Worm (Caenorhabditis elegans) whole organism, midembryonic: ENCODE results near the gene dhcr-7.
"Not testable (repeated sequence)": the region's sequence is repeated elsewhere in the genome, so short reads cannot be mapped to it uniquely, and the experiment has no call there.

ENCODE experiments used
- T22C8.4 ChIP-seq: fragments of 200-800 bp; sonication (Bioruptor generic); IDR thresholded peaks from 2 replicates; pipeline ENCODE4 v1.3.6; 2022; ENCODE audit warnings: missing genetic modification characterization, missing compliant biosample characterization
- cog-1 ChIP-seq: sonication (generic microtip); optimal IDR thresholded peaks from 2 replicates; lab custom pipeline; 2016; ENCODE audit warnings: missing genetic modification characterization, missing compliant biosample characterization
- flt-1 ChIP-seq: fragments of 200-800 bp; sonication (Bioruptor generic); IDR thresholded peaks from 2 replicates; pipeline ENCODE4 v1.3.6; 2022; ENCODE audit warnings: missing genetic modification characterization, missing compliant biosample characterization
- klf-2 ChIP-seq: fragments of 200-800 bp; sonication (Bioruptor generic); conservative IDR thresholded peaks from 2 replicates; pipeline ENCODE4 v1.3.6; 2022; ENCODE audit warnings: missing genetic modification reagents, missing genetic modification characterization, missing compliant biosample characterization
- med-1 ChIP-seq: sonication (generic microtip); optimal IDR thresholded peaks from 2 replicates; lab custom pipeline; 2017; ENCODE audit warnings: missing genetic modification characterization, mild to moderate bottlenecking, missing compliant biosample characterization, antibody characterized with exemption, missing genetic modification reagents; ENCODE audit not compliant: insufficient read depth
- ref-1 ChIP-seq: fragments of 200-800 bp; sonication (Bioruptor generic); conservative IDR thresholded peaks from 2 replicates; pipeline ENCODE4 v1.3.6; 2022; ENCODE audit warnings: missing genetic modification reagents, missing genetic modification characterization, missing compliant biosample characterization
- tab-1 ChIP-seq: fragments of 200-800 bp; sonication (Bioruptor generic); IDR thresholded peaks from 2 replicates; pipeline ENCODE4 v1.3.6; 2022; ENCODE audit warnings: missing genetic modification characterization, missing compliant biosample characterization
- ztf-23 ChIP-seq: fragments of 200-800 bp; sonication (Bioruptor generic); IDR thresholded peaks from 2 replicates; pipeline ENCODE4 v1.3.6; 2022; ENCODE audit warnings: missing genetic modification reagents, missing genetic modification characterization, missing compliant biosample characterization
- ztf-29 ChIP-seq: fragments of 200-800 bp; sonication (Bioruptor generic); IDR thresholded peaks from 2 replicates; pipeline ENCODE4 v1.3.6; 2022; ENCODE audit warnings: missing genetic modification reagents, missing genetic modification characterization, missing compliant biosample characterization

dhcr-7 gene

ce11 chrV:20485285-20485684 is at the start of gene dhcr-7:
TSS of gene dhcr-7 (minus strand) at chrV:20485385.
- TF ChIP-seq klf-2 (GFP tag; lab: Robert Waterston, UW) (no peak), T22C8.4 (GFP tag; lab: Robert Waterston, UW) (no peak), ztf-23 (GFP tag; lab: Robert Waterston, UW) (no peak), tab-1 (GFP tag; lab: Robert Waterston, UW) (no peak), flt-1 (GFP tag; lab: Robert Waterston, UW) (no peak), ztf-29 (GFP tag; lab: Robert Waterston, UW) (no peak)

ce11 chrV:20534072-20534471 is 48.9 kb upstream of the dhcr-7 start, which contains the start of gene famh-161:
TSS of gene famh-161 (minus strand) at chrV:20534172.
- TF ChIP-seq ztf-29 (GFP tag; lab: Robert Waterston, UW) (no peak), T22C8.4 (GFP tag; lab: Robert Waterston, UW) (no peak), med-1 (GFP tag; lab: Kevin White, UChicago) (no peak), klf-2 (GFP tag; lab: Robert Waterston, UW) (no peak), tab-1 (GFP tag; lab: Robert Waterston, UW) (no peak), flt-1 (GFP tag; lab: Robert Waterston, UW) (no peak), cog-1 (tag; lab: Kevin White, UChicago) (no peak), ztf-23 (GFP tag; lab: Robert Waterston, UW) (no peak), ref-1 (GFP tag; lab: Robert Waterston, UW) (no peak)

- TF ChIP-seq T22C8.4 (GFP tag; lab: Robert Waterston, UW), result no peak
- no peak for TF ChIP-seq flt-1 (GFP tag; lab: Robert Waterston, UW)
- TF ChIP-seq tab-1 (GFP tag; lab: Robert Waterston, UW), result no peak
- no peak for TF ChIP-seq cog-1 (tag; lab: Kevin White, UChicago)
- no peak for TF ChIP-seq ref-1 (GFP tag; lab: Robert Waterston, UW)
- no peak for TF ChIP-seq klf-2 (GFP tag; lab: Robert Waterston, UW)
- no peak for TF ChIP-seq ztf-23 (GFP tag; lab: Robert Waterston, UW)
- no peak for TF ChIP-seq med-1 (GFP tag; lab: Kevin White, UChicago)
- TF ChIP-seq ztf-29 (GFP tag; lab: Robert Waterston, UW), result no peak
These were observed 42.3 kb upstream of the dhcr-7 start, which contains the start of gene Y38H6C.13 for ce11 chrV:20527493-20527892. TSS of gene Y38H6C.13 (plus strand) at chrV:20527793.

- TF ChIP-seq ref-1 (GFP tag; lab: Robert Waterston, UW), result no peak
- no peak for TF ChIP-seq cog-1 (tag; lab: Kevin White, UChicago)
These were observed 40.8 kb upstream of the dhcr-7 start, which contains the start of the genes srh-166 and Y38H6C.24 for ce11 chrV:20525816-20526459. TSS of gene srh-166 (minus strand) at chrV:20525866. TSS of gene Y38H6C.24 (plus strand) at chrV:20526435.

ce11 chrV:20522219-20522618 is 37.0 kb upstream of the dhcr-7 start, which contains the start of the genes Y38H6C.9 and fbxa-150:
TSS of gene Y38H6C.9 (minus strand) at chrV:20522270.
TSS of gene fbxa-150 (plus strand) at chrV:20522598.
- no peak for TF ChIP-seq cog-1 (tag; lab: Kevin White, UChicago)
- no peak for TF ChIP-seq T22C8.4 (GFP tag; lab: Robert Waterston, UW)
- no peak for TF ChIP-seq med-1 (GFP tag; lab: Kevin White, UChicago)
- TF ChIP-seq klf-2 (GFP tag; lab: Robert Waterston, UW), result no peak
- TF ChIP-seq ztf-23 (GFP tag; lab: Robert Waterston, UW), result no peak
- TF ChIP-seq ztf-29 (GFP tag; lab: Robert Waterston, UW), result no peak
- no peak for TF ChIP-seq tab-1 (GFP tag; lab: Robert Waterston, UW)
- TF ChIP-seq ref-1 (GFP tag; lab: Robert Waterston, UW), result no peak
- TF ChIP-seq flt-1 (GFP tag; lab: Robert Waterston, UW), result no peak

ce11 chrV:20518927-20519326 is 33.7 kb upstream of the dhcr-7 start, which contains the start of gene Y38H6C.25:
TSS of gene Y38H6C.25 (plus strand) at chrV:20519227.
- TF ChIP-seq ztf-23 (GFP tag; lab: Robert Waterston, UW) (no peak), ztf-29 (GFP tag; lab: Robert Waterston, UW) (no peak), tab-1 (GFP tag; lab: Robert Waterston, UW) (no peak), flt-1 (GFP tag; lab: Robert Waterston, UW) (no peak), klf-2 (GFP tag; lab: Robert Waterston, UW) (no peak), T22C8.4 (GFP tag; lab: Robert Waterston, UW) (no peak), med-1 (GFP tag; lab: Kevin White, UChicago) (no peak), cog-1 (tag; lab: Kevin White, UChicago) (no peak), ref-1 (GFP tag; lab: Robert Waterston, UW) (no peak)

ce11 chrV:20517005-20517404 is 31.8 kb upstream of the dhcr-7 start:
- TF ChIP-seq ztf-29 (GFP tag; lab: Robert Waterston, UW), result no peak

- no peak for TF ChIP-seq med-1 (GFP tag; lab: Kevin White, UChicago)
- TF ChIP-seq flt-1 (GFP tag; lab: Robert Waterston, UW), result no peak
These were observed 29.3 kb upstream of the dhcr-7 start for ce11 chrV:20514483-20514882.

ce11 chrV:20513661-20514060 is 28.5 kb upstream of the dhcr-7 start, which contains the start of gene Y38H6C.8:
TSS of gene Y38H6C.8 (plus strand) at chrV:20513961.
- TF ChIP-seq flt-1, ztf-23, T22C8.4 (GFP tag; lab: Robert Waterston, UW): not testable (repeated sequence)

ce11 chrV:20509427-20509826 is 24.2 kb upstream of the dhcr-7 start:
- TF ChIP-seq flt-1 (GFP tag; lab: Robert Waterston, UW) (no peak), tab-1 (GFP tag; lab: Robert Waterston, UW) (no peak), ztf-29 (GFP tag; lab: Robert Waterston, UW) (no peak), med-1 (GFP tag; lab: Kevin White, UChicago) (no peak), klf-2 (GFP tag; lab: Robert Waterston, UW) (no peak), ztf-23 (GFP tag; lab: Robert Waterston, UW) (no peak), T22C8.4 (GFP tag; lab: Robert Waterston, UW) (no peak), cog-1 (tag; lab: Kevin White, UChicago) (no peak), ref-1 (GFP tag; lab: Robert Waterston, UW) (no peak)
